Worm (Caenorhabditis elegans) whole organism, early embryonic: ENCODE data around the gene F47B10.6.

Experiments
- aly-1 ChIP-seq: sonication (generic microtip); optimal IDR thresholded peaks from 2 replicates; lab custom pipeline; 2016; ENCODE audit warnings: missing genetic modification characterization, missing compliant biosample characterization
- ama-1 ChIP-seq: fragments of 150-350 bp; optimal IDR thresholded peaks from 2 replicates; lab custom pipeline; 2014
- flt-1 ChIP-seq: fragments of 200-800 bp; sonication (Bioruptor generic); IDR thresholded peaks from 2 replicates; pipeline ENCODE4 v1.3.6; 2022; ENCODE audit warnings: missing genetic modification characterization, missing compliant biosample characterization
- hmbx-1 ChIP-seq: sonication (generic microtip); optimal IDR thresholded peaks from 2 replicates; lab custom pipeline; 2016; ENCODE audit warnings: mild to moderate bottlenecking, missing genetic modification characterization, missing compliant biosample characterization
- hmg-4 ChIP-seq: fragments of 200-800 bp; sonication (Bioruptor generic); optimal IDR thresholded peaks from 2 replicates; lab custom pipeline; 2018; ENCODE audit warnings: mild to moderate bottlenecking, missing genetic modification characterization, missing compliant biosample characterization
- sea-1 ChIP-seq: fragments of 200-800 bp; sonication (Bioruptor generic); conservative IDR thresholded peaks from 2 replicates; pipeline ENCODE4 v1.3.6; 2022; ENCODE audit warnings: missing genetic modification characterization, missing compliant biosample characterization
- tbx-11 ChIP-seq: fragments of 200-800 bp; sonication (Bioruptor generic); IDR thresholded peaks from 2 replicates; pipeline ENCODE4 v1.3.6; 2022; ENCODE audit warnings: missing genetic modification characterization, missing compliant biosample characterization
- tbx-37 ChIP-seq: fragments of 200-800 bp; sonication (Bioruptor generic); conservative IDR thresholded peaks from 2 replicates; pipeline ENCODE4 v1.3.6; 2022; ENCODE audit warnings: missing genetic modification reagents, missing genetic modification characterization, missing compliant biosample characterization

ce11 chrX:10927136-10927535, 38.8 kb downstream of the F47B10.6 start:
- TF ChIP-seq hmbx-1 (tag; lab: Kevin White, UChicago) = no peak
- no peak for TF ChIP-seq ama-1
- no peak for TF ChIP-seq flt-1 (GFP tag; lab: Robert Waterston, UW)
- TF ChIP-seq hmg-4 (GFP tag; lab: Kevin White, UChicago) = no peak
- TF ChIP-seq tbx-37 (GFP tag; lab: Robert Waterston, UW) = no peak
- no peak for TF ChIP-seq sea-1 (GFP tag; lab: Robert Waterston, UW)
- TF ChIP-seq aly-1 = peak; percentile 30
- no peak for TF ChIP-seq tbx-11
